Fruit fly (Drosophila melanogaster) whole organism, embryonic: ENCODE measurements around the gene RpL35A.
A peak's percentile ranks its signal among the peaks of the same experiment; 100 is the strongest.

Source experiments
- Abd-B ChIP-seq: fragments of 200-800 bp; sonication (Bioruptor generic); optimal IDR thresholded peaks from 2 replicates; lab custom pipeline; 2018; ENCODE audit warnings: missing biosample characterization, mild to moderate bottlenecking, missing genetic modification characterization, moderate library complexity
- Atf-2 ChIP-seq: fragments of 200-800 bp; sonication (Bioruptor generic); optimal IDR thresholded peaks from 2 replicates; lab custom pipeline; 2016; ENCODE audit warnings: missing biosample characterization, missing genetic modification characterization
- B-H2 ChIP-seq: fragments of 200-800 bp; sonication (Bioruptor generic); optimal IDR thresholded peaks from 2 replicates; lab custom pipeline; 2018; ENCODE audit warnings: missing biosample characterization, mild to moderate bottlenecking, missing genetic modification characterization
- Bteb2 ChIP-seq: fragments of 200-800 bp; sonication (Bioruptor generic); optimal IDR thresholded peaks from 2 replicates; lab custom pipeline; 2016; ENCODE audit warnings: missing biosample characterization, missing genetic modification characterization
- CG10959 ChIP-seq: fragments of 200-800 bp; sonication (Bioruptor generic); IDR thresholded peaks from 2 replicates; pipeline ENCODE4 v1.3.6; 2022; ENCODE audit warnings: missing biosample characterization, missing genetic modification characterization
- CG12744 ChIP-seq: fragments of 200-800 bp; sonication (Bioruptor generic); optimal IDR thresholded peaks from 2 replicates; lab custom pipeline; 2016; ENCODE audit warnings: missing biosample characterization, missing genetic modification characterization
- CG15073 ChIP-seq: fragments of 200-800 bp; sonication (Bioruptor generic); optimal IDR thresholded peaks from 2 replicates; lab custom pipeline; 2016; ENCODE audit warnings: missing biosample characterization, missing genetic modification characterization
- CG1602 ChIP-seq: fragments of 200-800 bp; sonication (Bioruptor generic); optimal IDR thresholded peaks from 3 replicates; lab custom pipeline; 2016; ENCODE audit warnings: missing biosample characterization, missing genetic modification characterization
- CG17385 ChIP-seq: fragments of 200-800 bp; sonication (Bioruptor generic); optimal IDR thresholded peaks from 3 replicates; lab custom pipeline; 2018; ENCODE audit warnings: missing biosample characterization, mild to moderate bottlenecking, missing genetic modification characterization
- CG17612 ChIP-seq: fragments of 200-800 bp; sonication (Bioruptor generic); IDR thresholded peaks from 2 replicates; pipeline ENCODE4 v1.3.6; 2022; ENCODE audit warnings: missing biosample characterization, missing genetic modification characterization
- CG31224 ChIP-seq: fragments of 200-800 bp; sonication (Bioruptor generic); IDR thresholded peaks from 2 replicates; pipeline ENCODE4 v1.3.6; 2022; ENCODE audit warnings: missing biosample characterization, missing genetic modification characterization
- CG31365 ChIP-seq: fragments of 200-800 bp; sonication (Bioruptor generic); optimal IDR thresholded peaks from 2 replicates; lab custom pipeline; 2018; ENCODE audit warnings: missing biosample characterization, mild to moderate bottlenecking, missing genetic modification characterization
- CG32772 ChIP-seq: fragments of 200-800 bp; sonication (Bioruptor generic); IDR thresholded peaks from 2 replicates; pipeline ENCODE4 v1.3.6; 2022; ENCODE audit warnings: missing biosample characterization, missing genetic modification characterization
- CG34422 ChIP-seq: fragments of 200-800 bp; sonication (Bioruptor generic); IDR thresholded peaks from 3 replicates; pipeline ENCODE4 v1.3.6; 2022; ENCODE audit warnings: missing biosample characterization, missing genetic modification characterization
- CG7372 ChIP-seq: fragments of 200-800 bp; sonication (Bioruptor generic); IDR thresholded peaks from 2 replicates; pipeline ENCODE4 v1.3.6; 2022; ENCODE audit warnings: missing biosample characterization, missing genetic modification characterization
- CG9609 ChIP-seq: fragments of 200-800 bp; sonication (Bioruptor generic); optimal IDR thresholded peaks from 3 replicates; lab custom pipeline; 2016; ENCODE audit warnings: missing biosample characterization, missing genetic modification characterization
- CG9797 ChIP-seq: fragments of 200-800 bp; sonication (Bioruptor generic); optimal IDR thresholded peaks from 3 replicates; lab custom pipeline; 2018; ENCODE audit warnings: missing biosample characterization, mild to moderate bottlenecking, missing genetic modification characterization
- CkIIα-i1 ChIP-seq: fragments of 200-800 bp; sonication (Bioruptor generic); IDR thresholded peaks from 2 replicates; pipeline ENCODE4 v1.3.6; 2022; ENCODE audit warnings: missing biosample characterization, missing genetic modification characterization
- CoRest ChIP-seq: fragments of 200-800 bp; sonication (Bioruptor generic); optimal IDR thresholded peaks from 3 replicates; lab custom pipeline; 2018; ENCODE audit warnings: missing biosample characterization, mild to moderate bottlenecking, missing genetic modification characterization, moderate library complexity
- Deaf1 ChIP-seq: fragments of 200-800 bp; optimal IDR thresholded peaks from 3 replicates; lab custom pipeline; 2019; ENCODE audit warnings: missing biosample characterization, mild to moderate bottlenecking, missing genetic modification characterization, moderate library complexity
- Dp ChIP-seq: fragments of 200-800 bp; sonication (Bioruptor generic); optimal IDR thresholded peaks from 2 replicates; lab custom pipeline; 2018; ENCODE audit warnings: missing biosample characterization, mild to moderate bottlenecking, missing genetic modification characterization, moderate library complexity
- Drgx ChIP-seq: fragments of 200-800 bp; sonication (Bioruptor generic); IDR thresholded peaks from 2 replicates; pipeline ENCODE4 v1.3.6; 2022; ENCODE audit warnings: missing biosample characterization, missing genetic modification characterization
- Ets65A ChIP-seq: fragments of 200-800 bp; sonication (Bioruptor generic); peaks from one replicate; lab custom pipeline; 2016; ENCODE audit warnings: missing biosample characterization, missing genetic modification characterization
- NC2α ChIP-seq: fragments of 200-800 bp; sonication (Bioruptor generic); optimal IDR thresholded peaks from 2 replicates; lab custom pipeline; 2016; ENCODE audit warnings: missing biosample characterization, missing genetic modification characterization
- PHDP ChIP-seq: fragments of 200-800 bp; sonication (Bioruptor generic); optimal IDR thresholded peaks from 3 replicates; lab custom pipeline; 2018; ENCODE audit warnings: missing biosample characterization, mild to moderate bottlenecking, missing genetic modification characterization, moderate library complexity
- Rx ChIP-seq: fragments of 200-800 bp; sonication (Bioruptor generic); IDR thresholded peaks from 2 replicates; pipeline ENCODE4 v1.3.6; 2022; ENCODE audit warnings: missing biosample characterization, missing genetic modification characterization
- Sry-β ChIP-seq: fragments of 200-800 bp; sonication (Bioruptor generic); optimal IDR thresholded peaks from 2 replicates; lab custom pipeline; 2018; ENCODE audit warnings: missing biosample characterization, mild to moderate bottlenecking, missing genetic modification characterization, moderate library complexity
- aop ChIP-seq: fragments of 200-800 bp; sonication (Bioruptor generic); IDR thresholded peaks from 2 replicates; pipeline ENCODE4 v1.3.6; 2022; ENCODE audit warnings: missing biosample characterization, missing genetic modification characterization
- ato ChIP-seq: fragments of 200-800 bp; sonication (Bioruptor generic); IDR thresholded peaks from 2 replicates; pipeline ENCODE4 v1.3.6; 2022; ENCODE audit warnings: missing biosample characterization, missing genetic modification characterization; ENCODE audit not compliant: partially characterized antibody
- bbx ChIP-seq: fragments of 200-800 bp; sonication (Bioruptor generic); IDR thresholded peaks from 2 replicates; pipeline ENCODE4 v1.3.6; 2022; ENCODE audit warnings: missing biosample characterization, missing genetic modification characterization; ENCODE audit not compliant: partially characterized antibody
- cato ChIP-seq: fragments of 200-800 bp; sonication (Bioruptor generic); optimal IDR thresholded peaks from 2 replicates; lab custom pipeline; 2016; ENCODE audit warnings: missing biosample characterization, missing genetic modification characterization, borderline replicate concordance
- crc ChIP-seq: fragments of 200-800 bp; sonication (Bioruptor generic); optimal IDR thresholded peaks from 2 replicates; lab custom pipeline; 2016; ENCODE audit warnings: missing biosample characterization, missing genetic modification characterization
- crp ChIP-seq, 2 experiments: fragments of 200-800 bp; sonication (Bioruptor generic); optimal IDR thresholded peaks; 2 replicates in 1 of 2; 3 replicates in 1 of 2; lab custom pipeline; 2017; ENCODE audit warnings: missing biosample characterization in 2 of 2, missing genetic modification characterization in 2 of 2, mild to moderate bottlenecking in 1 of 2, moderate library complexity in 1 of 2
- ftz-f1 ChIP-seq: fragments of 200-800 bp; sonication (Bioruptor generic); optimal IDR thresholded peaks from 2 replicates; lab custom pipeline; 2016; ENCODE audit warnings: missing biosample characterization, missing genetic modification characterization
- gt ChIP-seq: fragments of 200-800 bp; sonication (Bioruptor generic); IDR thresholded peaks from 2 replicates; pipeline ENCODE4 v1.3.6; 2022; ENCODE audit warnings: missing biosample characterization, missing genetic modification characterization
- ind ChIP-seq: fragments of 200-800 bp; sonication (Bioruptor generic); optimal IDR thresholded peaks from 3 replicates; lab custom pipeline; 2016; ENCODE audit warnings: missing biosample characterization, missing genetic modification characterization
- insv ChIP-seq, 2 experiments: fragments of 200-800 bp; sonication (Bioruptor generic); optimal IDR thresholded peaks; 3 replicates each; lab custom pipeline; 2016 to 2018; ENCODE audit warnings: missing biosample characterization in 2 of 2, missing genetic modification characterization in 2 of 2
- knrl ChIP-seq: fragments of 200-800 bp; sonication (Bioruptor generic); IDR thresholded peaks from 3 replicates; pipeline ENCODE4 v1.3.6; 2022; ENCODE audit warnings: missing biosample characterization, missing genetic modification characterization; ENCODE audit not compliant: partially characterized antibody
- lab ChIP-seq: fragments of 200-800 bp; sonication (Bioruptor generic); optimal IDR thresholded peaks from 3 replicates; lab custom pipeline; 2017; ENCODE audit warnings: missing biosample characterization, missing genetic modification characterization, mild to moderate bottlenecking, moderate library complexity, missing genetic modification reagents
- nom ChIP-seq: fragments of 200-800 bp; sonication (Bioruptor generic); optimal IDR thresholded peaks from 2 replicates; lab custom pipeline; 2017; ENCODE audit warnings: missing biosample characterization, missing genetic modification characterization, mild to moderate bottlenecking, moderate library complexity, missing genetic modification reagents
- pb ChIP-seq: fragments of 200-800 bp; sonication (Bioruptor generic); optimal IDR thresholded peaks from 3 replicates; lab custom pipeline; 2016; ENCODE audit warnings: missing biosample characterization, missing genetic modification characterization
- pfk ChIP-seq: fragments of 200-800 bp; sonication (Bioruptor generic); optimal IDR thresholded peaks from 2 replicates; lab custom pipeline; 2018; ENCODE audit warnings: missing biosample characterization, mild to moderate bottlenecking, missing genetic modification characterization, moderate library complexity
- pzg ChIP-seq: fragments of 200-800 bp; sonication (Bioruptor generic); optimal IDR thresholded peaks from 3 replicates; lab custom pipeline; 2018; ENCODE audit warnings: missing biosample characterization, mild to moderate bottlenecking, missing genetic modification characterization, moderate library complexity
- ranshi ChIP-seq: fragments of 200-800 bp; sonication (Bioruptor generic); IDR thresholded peaks from 2 replicates; pipeline ENCODE4 v1.3.6; 2022; ENCODE audit warnings: missing biosample characterization, missing genetic modification characterization
- ro ChIP-seq: fragments of 200-800 bp; sonication (Bioruptor generic); IDR thresholded peaks from 2 replicates; pipeline ENCODE4 v1.3.6; 2022; ENCODE audit warnings: missing biosample characterization, missing genetic modification characterization
- sens ChIP-seq: fragments of 200-800 bp; sonication (Bioruptor generic); peaks from one replicate; lab custom pipeline; 2016; ENCODE audit warnings: missing biosample characterization, missing genetic modification characterization
- slou ChIP-seq: fragments of 200-800 bp; sonication (Bioruptor generic); optimal IDR thresholded peaks from 3 replicates; lab custom pipeline; 2016; ENCODE audit warnings: missing biosample characterization, missing genetic modification characterization
- tgo ChIP-seq: fragments of 200-800 bp; sonication (Bioruptor generic); IDR thresholded peaks from 3 replicates; pipeline ENCODE4 v1.3.6; 2022; ENCODE audit warnings: missing biosample characterization, missing genetic modification characterization
- vnd ChIP-seq: fragments of 200-800 bp; sonication (Bioruptor generic); IDR thresholded peaks from 3 replicates; pipeline ENCODE4 v1.3.6; 2022; ENCODE audit warnings: missing biosample characterization, missing genetic modification characterization; ENCODE audit not compliant: partially characterized antibody
- wor ChIP-seq: fragments of 200-800 bp; sonication (Bioruptor generic); IDR thresholded peaks from 2 replicates; pipeline ENCODE4 v1.3.6; 2022; ENCODE audit warnings: missing biosample characterization, missing genetic modification characterization
- zen2 ChIP-seq: fragments of 200-800 bp; sonication (Bioruptor generic); IDR thresholded peaks from 3 replicates; pipeline ENCODE4 v1.3.6; 2022; ENCODE audit warnings: missing biosample characterization, missing genetic modification characterization; ENCODE audit not compliant: partially characterized antibody

RpL35A gene

DNA sequence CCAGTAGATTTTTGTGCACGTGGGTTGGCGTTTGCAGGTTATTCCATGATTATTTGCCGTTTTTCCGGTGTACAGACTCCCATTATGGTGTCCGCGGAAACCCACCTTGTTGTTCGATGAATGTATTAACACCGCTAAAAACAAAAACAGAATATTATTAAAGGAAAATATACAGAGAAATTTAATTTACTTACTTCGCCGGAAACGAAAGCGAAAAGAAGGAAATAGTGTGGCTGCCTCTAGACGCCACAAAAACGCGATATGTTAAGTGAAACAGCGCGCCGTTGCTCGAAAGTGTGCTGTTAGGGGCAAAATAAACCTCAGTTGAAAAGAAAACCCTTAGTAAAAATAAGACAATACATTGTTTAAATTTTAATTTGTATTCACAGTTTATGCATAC is at the start of gene RpL35A (continued):
- TF ChIP-seq wor (GFP tag; lab: Robert Waterston, UW) (no peak), pzg (peak; percentile 80), CG1602 (GFP tag; lab: Kevin White, UChicago) (peak; percentile 6), Bteb2 (GFP tag; lab: Kevin White, UChicago) (peak; percentile 63), ranshi (GFP tag; lab: Robert Waterston, UW) (no peak; the same call in 1 of the 2 replicates), CG31365 (tag; lab: Kevin White, UChicago) (peak; percentile 61), CG10959 (GFP tag; lab: Robert Waterston, UW) (no peak), CG7372 (no peak), ro (GFP tag; lab: Robert Waterston, UW) (no peak), CG9609 (GFP tag; lab: Kevin White, UChicago) (peak; percentile 50), crc (peak; percentile 54), slou (GFP tag; lab: Kevin White, UChicago) (no peak), gt (GFP tag; lab: Robert Waterston, UW) (no peak), ind (GFP tag; lab: Kevin White, UChicago) (no peak), Abd-B (GFP tag; lab: Kevin White, UChicago) (no peak), ato (no peak), CoRest (peak; percentile 25), PHDP (tag; lab: Kevin White, UChicago) (peak; percentile 79), CG17612 (GFP tag; lab: Robert Waterston, UW) (no peak), CG9797 (peak; percentile 81), Ets65A (GFP tag; lab: Kevin White, UChicago) (peak; percentile 70), ftz-f1 (GFP tag; lab: Kevin White, UChicago) (no peak), aop (no peak), Deaf1 (tag; lab: Kevin White, UChicago) (peak; percentile 17), CG12744 (GFP tag; lab: Kevin White, UChicago) (peak; percentile 16), Atf-2 (GFP tag; lab: Kevin White, UChicago) (peak; percentile 17), Sry-β (GFP tag; lab: Kevin White, UChicago) (no peak), pfk (GFP tag; lab: Kevin White, UChicago) (peak; percentile 79), sens (peak; percentile 94), lab (GFP tag; lab: Kevin White, UChicago) (peak; percentile 92), insv (GFP tag; optimal IDR thresholded peaks at IDR 0.05; lab: Kevin White, UChicago) (peak in 1 of 2 experiments; percentile 61), crp (GFP tag; optimal IDR thresholded peaks at IDR 0.05; lab: Kevin White, UChicago) (peak in 1 of 2 experiments; percentile 36), CG17385 (GFP tag; lab: Kevin White, UChicago) (peak; percentile 79), pb (GFP tag; lab: Kevin White, UChicago) (peak; percentile 70), CG15073 (no peak), nom (peak; percentile 85), CG31224 (GFP tag; lab: Robert Waterston, UW) (no peak), CG32772 (GFP tag; lab: Robert Waterston, UW) (no peak; the same call in 1 of the 2 replicates), zen2 (GFP tag; lab: Robert Waterston, UW) (no peak), Dp (GFP tag; lab: Kevin White, UChicago) (peak; percentile 43), CG34422 (GFP tag; lab: Robert Waterston, UW) (peak; percentile 61; the same call in 1 of the 3 replicates), CkIIα-i1 (no peak), cato (GFP tag; lab: Kevin White, UChicago) (no peak), bbx (no peak), B-H2 (GFP tag; lab: Kevin White, UChicago) (peak; percentile 89), Rx (GFP tag; lab: Robert Waterston, UW) (no peak), tgo (no peak; the same call in 2 of the 3 replicates), knrl (GFP tag; lab: Robert Waterston, UW) (no peak), NC2α (peak; percentile 15), vnd (no peak), Drgx (no peak)
